Fruit fly (Drosophila melanogaster) whole organism, wandering third instar larva: ENCODE results near the gene Dbp21E2.

ENCODE experiments used
- Abd-B ChIP-seq: fragments of >200 bp; optimal IDR thresholded peaks from 2 replicates; lab custom pipeline; 2017; ENCODE audit warnings: missing biosample characterization, missing genetic modification characterization
- CG32264 ChIP-seq: fragments of 200-800 bp; sonication (Bioruptor generic); optimal IDR thresholded peaks from 2 replicates; lab custom pipeline; 2016; ENCODE audit warnings: missing biosample characterization, missing genetic modification characterization
- CG9705 ChIP-seq: fragments of 200-800 bp; sonication (Bioruptor generic); optimal IDR thresholded peaks from 2 replicates; lab custom pipeline; 2018; ENCODE audit warnings: missing biosample characterization, mild to moderate bottlenecking, missing genetic modification characterization
- CrebA ChIP-seq: fragments of 200-800 bp; sonication (Bioruptor generic); optimal IDR thresholded peaks from 2 replicates; lab custom pipeline; 2016; ENCODE audit warnings: missing biosample characterization, mild to moderate bottlenecking, missing genetic modification characterization, borderline replicate concordance
- Dfd ChIP-seq: fragments of >200 bp; optimal IDR thresholded peaks from 2 replicates; lab custom pipeline; 2017; ENCODE audit warnings: missing biosample characterization, missing genetic modification characterization
- Dif ChIP-seq: fragments of 200-275, 200-300 bp; sonication (Bioruptor generic); optimal IDR thresholded peaks from 2 replicates; lab custom pipeline; 2018; ENCODE audit warnings: missing biosample characterization, missing genetic modification characterization; ENCODE audit not compliant: partially characterized antibody
- GATAd ChIP-seq: sonication (Bioruptor generic); optimal IDR thresholded peaks from 2 replicates; lab custom pipeline; 2016; ENCODE audit warnings: missing biosample characterization, missing genetic modification characterization
- HLH106 ChIP-seq: fragments of 200-800 bp; optimal IDR thresholded peaks from 3 replicates; lab custom pipeline; 2019; ENCODE audit warnings: missing biosample characterization, mild to moderate bottlenecking, missing genetic modification characterization, moderate library complexity
- Hnf4 ChIP-seq: fragments of 200-800 bp; sonication (Bioruptor generic); optimal IDR thresholded peaks from 2 replicates; lab custom pipeline; 2016; ENCODE audit warnings: missing biosample characterization, mild to moderate bottlenecking, missing genetic modification characterization
- Hr78 ChIP-seq: fragments of >200 bp; optimal IDR thresholded peaks from 2 replicates; lab custom pipeline; 2017; ENCODE audit warnings: missing biosample characterization, missing genetic modification characterization
- Hr83 ChIP-seq: fragments of 200-300 bp; sonication (Bioruptor generic); optimal IDR thresholded peaks from 2 replicates; lab custom pipeline; 2016; ENCODE audit warnings: missing biosample characterization, mild to moderate bottlenecking, missing genetic modification characterization, moderate library complexity; ENCODE audit not compliant: poor library complexity, severe bottlenecking
- Jra ChIP-seq: sonication (Bioruptor generic); optimal IDR thresholded peaks from 2 replicates; lab custom pipeline; 2016; ENCODE audit warnings: missing biosample characterization, missing genetic modification characterization
- Mio ChIP-seq: sonication (Bioruptor generic); optimal IDR thresholded peaks from 2 replicates; lab custom pipeline; 2016; ENCODE audit warnings: missing biosample characterization, missing genetic modification characterization
- Myc ChIP-seq: fragments of >200 bp; optimal IDR thresholded peaks from 2 replicates; lab custom pipeline; 2017
- Rel ChIP-seq, 2 experiments: fragments of 200-800 bp; sonication (Bioruptor generic) in 1 of 2; optimal IDR thresholded peaks; 2 replicates in 1 of 2; 3 replicates in 1 of 2; lab custom pipeline; 2016 to 2019; ENCODE audit warnings: mild to moderate bottlenecking in 2 of 2, missing biosample characterization in 2 of 2, missing genetic modification characterization in 2 of 2, moderate library complexity in 1 of 2
- Sp1 ChIP-seq: fragments of 200-800 bp; sonication (Bioruptor generic); optimal IDR thresholded peaks from 3 replicates; lab custom pipeline; 2019; ENCODE audit warnings: missing biosample characterization, mild to moderate bottlenecking, missing genetic modification characterization, moderate library complexity
- Vsx2 ChIP-seq: fragments of 200-300, 225-300 bp; sonication (Bioruptor generic); optimal IDR thresholded peaks from 2 replicates; lab custom pipeline; 2018; ENCODE audit warnings: missing biosample characterization, missing genetic modification characterization; ENCODE audit not compliant: partially characterized antibody
- br ChIP-seq: fragments of 200-800 bp; sonication (Bioruptor generic); optimal IDR thresholded peaks from 2 replicates; lab custom pipeline; 2016; ENCODE audit warnings: missing biosample characterization, missing genetic modification characterization
- brk ChIP-seq: fragments of 200-800 bp; sonication (Bioruptor generic); optimal IDR thresholded peaks from 2 replicates; lab custom pipeline; 2016; ENCODE audit warnings: missing biosample characterization, mild to moderate bottlenecking, missing genetic modification characterization
- dl ChIP-seq, 2 experiments: fragments of 175-275, 200-275 bp in 1 of 2; fragments of 200-275 bp in 1 of 2; sonication (Bioruptor generic); optimal IDR thresholded peaks; lab custom pipeline; 2018; ENCODE audit warnings: mild to moderate bottlenecking in 2 of 2, missing biosample characterization in 2 of 2, missing genetic modification characterization in 2 of 2, moderate library complexity in 2 of 2; ENCODE audit not compliant: partially characterized antibody in 2 of 2, insufficient read depth in 1 of 2
- dmrt93B ChIP-seq: fragments of 200-800 bp; sonication (Bioruptor generic); optimal IDR thresholded peaks from 2 replicates; lab custom pipeline; 2018; ENCODE audit warnings: missing biosample characterization, mild to moderate bottlenecking, missing genetic modification characterization
- dsf ChIP-seq: sonication (Bioruptor generic); optimal IDR thresholded peaks from 2 replicates; lab custom pipeline; 2016; ENCODE audit warnings: missing biosample characterization, missing genetic modification characterization, borderline replicate concordance
- foxo ChIP-seq, 2 experiments: fragments of 200-800 bp; sonication (Bioruptor generic); optimal IDR thresholded peaks; 2 replicates in 1 of 2; 3 replicates in 1 of 2; lab custom pipeline; 2016 to 2017; ENCODE audit warnings: missing biosample characterization in 2 of 2, missing genetic modification characterization in 2 of 2
- fru ChIP-seq: fragments of 200-800 bp; sonication (Bioruptor generic); optimal IDR thresholded peaks from 3 replicates; lab custom pipeline; 2016; ENCODE audit warnings: missing biosample characterization, mild to moderate bottlenecking, missing genetic modification characterization
- jim ChIP-seq: fragments of 175-275, 200-325 bp; sonication (Bioruptor generic); optimal IDR thresholded peaks from 2 replicates; lab custom pipeline; 2016; ENCODE audit warnings: missing biosample characterization, mild to moderate bottlenecking, missing genetic modification characterization
- rgr ChIP-seq: fragments of 200-800 bp; sonication (Bioruptor generic); optimal IDR thresholded peaks from 3 replicates; lab custom pipeline; 2016; ENCODE audit warnings: missing biosample characterization, mild to moderate bottlenecking, missing genetic modification characterization
- sage ChIP-seq: fragments of 200-800 bp; sonication (Bioruptor generic); optimal IDR thresholded peaks from 2 replicates; lab custom pipeline; 2016; ENCODE audit warnings: missing biosample characterization, mild to moderate bottlenecking, missing genetic modification characterization
- sv ChIP-seq: fragments of 200-800 bp; sonication (Bioruptor generic); optimal IDR thresholded peaks from 3 replicates; lab custom pipeline; 2016; ENCODE audit warnings: missing biosample characterization, missing genetic modification characterization
- usp ChIP-seq: fragments of >200 bp; optimal IDR thresholded peaks from 2 replicates; lab custom pipeline; 2017; ENCODE audit warnings: missing biosample characterization, missing genetic modification characterization

Dbp21E2 gene

DNA sequence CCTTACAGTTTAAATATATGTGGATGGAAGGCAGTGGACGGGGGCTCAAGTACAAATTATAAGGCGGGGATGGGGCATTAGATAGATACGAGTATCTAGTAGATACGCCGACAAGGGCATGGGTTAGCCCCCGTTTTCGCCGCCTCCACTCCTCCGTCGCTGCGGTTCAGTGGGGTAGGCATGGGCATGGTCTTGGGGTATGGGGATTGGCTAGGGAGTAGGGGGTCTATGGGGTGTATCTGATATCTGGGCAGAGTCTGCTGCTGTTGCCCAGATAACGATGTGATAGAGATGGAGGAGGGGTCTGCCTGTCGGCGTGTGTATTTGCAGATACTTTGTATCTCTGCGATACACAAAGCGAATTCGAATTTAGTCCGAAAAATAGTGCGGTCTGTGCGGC lies 21.4 kb upstream of the Dbp21E2 start:
- TF ChIP-seq Hnf4 (GFP tag; lab: Kevin White, UChicago), result no peak
- no peak for TF ChIP-seq Sp1 (GFP tag; lab: Kevin White, UChicago)
- TF ChIP-seq CG9705 (GFP tag; lab: Kevin White, UChicago), result no peak
- TF ChIP-seq Hr78 (GFP tag; lab: Kevin White, UChicago), result no peak
- no peak for TF ChIP-seq sage
- no peak for TF ChIP-seq Rel (GFP tag; optimal IDR thresholded peaks at IDR 0.05; lab: Kevin White, UChicago)
- no peak for TF ChIP-seq Rel (tag; optimal IDR thresholded peaks at IDR 0.05; lab: Kevin White, UChicago)
- TF ChIP-seq Mio (GFP tag; lab: Kevin White, UChicago), result no peak
- no peak for TF ChIP-seq CG32264
- no peak for TF ChIP-seq HLH106
- TF ChIP-seq Abd-B (GFP tag; lab: Kevin White, UChicago), result no peak
- no peak for TF ChIP-seq Dfd
- TF ChIP-seq Hr83, result no peak
- no peak for TF ChIP-seq Jra (GFP tag; lab: Kevin White, UChicago)
- TF ChIP-seq Dif (GFP tag; lab: Kevin White, UChicago), result no peak
- TF ChIP-seq dsf, result no peak
- TF ChIP-seq GATAd, result no peak
- no peak for TF ChIP-seq usp
- no peak for TF ChIP-seq dl (GFP tag; optimal IDR thresholded peaks at IDR 0.05; lab: Kevin White, UChicago; ENCODE audit: insufficient read depth in 1 of 2, partially characterized antibody in 2 of 2)
- no peak for TF ChIP-seq rgr
- TF ChIP-seq fru (GFP tag; lab: Kevin White, UChicago), result no peak

DNA sequence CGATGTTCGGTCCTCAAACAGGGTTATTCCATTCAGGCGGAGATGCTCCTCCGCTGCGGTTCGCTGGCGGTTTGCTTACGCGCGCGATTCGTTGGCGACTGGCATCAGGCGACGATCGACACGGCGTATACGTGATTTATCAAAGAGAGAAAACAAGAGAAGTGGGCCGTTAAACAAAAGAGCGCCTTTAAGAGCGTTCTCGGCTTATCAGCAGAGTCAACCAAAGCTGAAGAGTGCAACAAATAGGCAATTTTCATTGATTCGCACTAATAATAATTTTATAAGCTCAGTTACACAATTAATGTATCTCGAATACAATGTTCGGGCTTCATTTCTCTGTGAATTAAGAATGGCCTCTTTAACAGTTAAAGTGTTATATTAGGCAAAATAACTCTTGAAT lies 20.7 kb upstream of the Dbp21E2 start, which contains the start of gene Pkg21D:
Gene Pkg21D (minus strand): TSS at position 101 of the 400 bp plus-strand sequence.
- no peak for TF ChIP-seq CG32264
- TF ChIP-seq Hr83, result no peak
- no peak for TF ChIP-seq dmrt93B (GFP tag; lab: Kevin White, UChicago)
- no peak for TF ChIP-seq brk (GFP tag; lab: Kevin White, UChicago)
- TF ChIP-seq Dfd, result no peak
- TF ChIP-seq Vsx2 (GFP tag; lab: Kevin White, UChicago), result no peak

DNA sequence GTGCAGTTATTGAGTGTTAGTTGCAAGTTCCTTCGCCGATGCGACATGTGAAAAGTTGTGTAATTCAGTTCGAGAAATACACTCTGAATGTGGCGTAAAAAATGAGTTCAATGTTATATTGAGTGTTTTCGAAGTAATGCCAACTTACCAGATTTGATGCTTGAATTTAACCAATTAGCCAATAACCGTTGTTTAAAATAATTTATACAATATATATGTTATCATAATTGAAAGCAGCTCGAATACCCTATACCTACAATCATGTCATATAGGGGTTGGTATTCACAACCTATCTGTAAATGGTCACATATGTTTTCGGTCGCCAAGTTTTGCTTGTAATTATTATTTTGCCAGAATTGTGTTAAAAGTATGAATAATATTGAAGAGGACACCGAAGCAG lies 1.1 kb upstream of the Dbp21E2 start, which contains the start of gene Nnf1b:
Gene Nnf1b (plus strand): TSS at position 301 of the 400 bp plus-strand sequence.
- no peak for TF ChIP-seq CrebA (GFP tag; lab: Kevin White, UChicago)

DNA sequence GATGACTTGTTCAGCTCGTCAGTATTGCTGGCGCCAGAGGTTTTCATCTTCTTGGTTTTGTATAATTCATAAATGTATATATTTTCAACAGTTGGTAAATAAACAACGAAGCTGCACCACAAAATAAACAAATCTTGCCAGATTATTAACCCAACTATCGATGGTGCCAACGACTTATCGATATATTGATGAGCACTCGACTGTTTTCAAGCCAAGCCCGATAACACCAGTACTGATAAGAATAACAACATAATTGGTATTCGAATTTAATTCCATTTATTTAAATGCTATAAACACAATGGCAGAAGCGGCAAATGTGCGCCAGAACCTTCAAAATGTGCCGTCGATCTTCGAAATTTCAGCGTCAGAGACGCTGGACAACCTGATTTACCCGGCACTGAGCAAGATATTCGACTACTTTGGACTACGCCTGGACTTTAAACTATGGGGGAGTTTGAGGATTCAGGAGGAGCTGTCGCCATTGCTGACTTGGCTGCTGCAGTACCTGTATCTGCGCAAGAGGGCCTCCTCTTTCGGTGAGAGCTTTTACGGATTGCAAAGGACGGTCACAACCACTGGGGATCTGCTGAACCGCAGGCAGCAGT lies 4.5 kb downstream of the Dbp21E2 start, which contains the start of the genes Saf6 and Pex12:
Gene Saf6 (minus strand): TSS at position 166 of the 605 bp plus-strand sequence.
Gene Pex12 (plus strand): TSS at position 209 of the 605 bp plus-strand sequence.
- TF ChIP-seq sv (GFP tag; lab: Kevin White, UChicago), result no peak
- no peak for TF ChIP-seq usp
- TF ChIP-seq Myc (lab: Kevin White, UChicago), result peak; percentile 73
- TF ChIP-seq foxo (GFP tag; optimal IDR thresholded peaks at IDR 0.05; lab: Kevin White, UChicago), result no peak
- no peak for TF ChIP-seq Jra (GFP tag; lab: Kevin White, UChicago)

DNA sequence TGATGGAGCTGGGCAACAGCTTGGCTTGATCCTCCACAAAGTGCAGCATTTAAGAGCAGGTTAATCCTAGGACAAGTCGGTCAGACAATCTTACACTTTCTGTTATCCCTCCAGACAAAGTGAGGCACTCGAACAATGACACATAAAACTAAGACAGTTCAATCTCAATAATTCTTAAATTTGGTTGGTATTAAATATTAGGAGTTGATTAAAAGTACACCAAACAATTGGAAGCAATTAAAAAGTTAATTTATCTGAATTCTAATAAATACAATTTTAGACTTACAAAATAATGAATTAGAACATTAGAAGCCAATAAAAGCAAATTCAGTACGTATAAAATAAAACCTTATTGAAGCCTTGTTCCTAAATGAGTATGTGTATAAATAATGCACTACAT lies 6.5 kb downstream of the Dbp21E2 start, which contains the start of gene CG15880:
Gene CG15880 (minus strand): TSS at position 101 of the 400 bp plus-strand sequence.
- TF ChIP-seq CG9705 (GFP tag; lab: Kevin White, UChicago) (no peak), jim (GFP tag; lab: Kevin White, UChicago) (no peak), br (no peak), Myc (lab: Kevin White, UChicago) (no peak)
